Worm (Caenorhabditis elegans) whole organism, late embryonic: Measurements from ENCODE around the gene atln-2.

ENCODE experiments used
- C08G9.2 ChIP-seq: sonication (generic microtip); optimal IDR thresholded peaks from 2 replicates; lab custom pipeline; 2016; ENCODE audit warnings: mild to moderate bottlenecking, missing genetic modification characterization, moderate library complexity, missing compliant biosample characterization
- F13H6.1 ChIP-seq: sonication (generic microtip); optimal IDR thresholded peaks from 2 replicates; lab custom pipeline; 2016; ENCODE audit warnings: missing genetic modification characterization, missing compliant biosample characterization
- T23F11.4 ChIP-seq: fragments of 200-800 bp; sonication (Bioruptor generic); optimal IDR thresholded peaks from 2 replicates; lab custom pipeline; 2018; ENCODE audit warnings: mild to moderate bottlenecking, missing genetic modification characterization, missing compliant biosample characterization
- ahr-1 ChIP-seq: sonication (generic microtip); optimal IDR thresholded peaks from 2 replicates; lab custom pipeline; 2016; ENCODE audit warnings: missing genetic modification characterization, missing compliant biosample characterization
- ceh-2 ChIP-seq: sonication (generic microtip); optimal IDR thresholded peaks from 2 replicates; lab custom pipeline; 2016; ENCODE audit warnings: missing genotype, missing genetic modification characterization, missing compliant biosample characterization
- ceh-22 ChIP-seq: sonication (generic microtip); optimal IDR thresholded peaks from 2 replicates; lab custom pipeline; 2017; ENCODE audit warnings: missing biosample characterization, missing genetic modification characterization
- ceh-30 ChIP-seq: fragments of 150-350 bp; optimal IDR thresholded peaks from 2 replicates; lab custom pipeline; 2014; ENCODE audit warnings: missing biosample characterization, missing genetic modification characterization
- ceh-31 ChIP-seq: sonication (generic microtip); optimal IDR thresholded peaks from 2 replicates; lab custom pipeline; 2016; ENCODE audit warnings: missing genetic modification characterization, missing compliant biosample characterization
- dmd-4 ChIP-seq: sonication (generic microtip); optimal IDR thresholded peaks from 2 replicates; lab custom pipeline; 2016; ENCODE audit warnings: borderline replicate concordance, missing genetic modification characterization, missing compliant biosample characterization
- elt-2 ChIP-seq: sonication (generic microtip); optimal IDR thresholded peaks from 2 replicates; lab custom pipeline; 2016; ENCODE audit warnings: missing genetic modification reagents, missing genetic modification characterization, missing compliant biosample characterization
- ets-4 ChIP-seq: sonication (generic microtip); optimal IDR thresholded peaks from 2 replicates; lab custom pipeline; 2016; ENCODE audit warnings: missing genetic modification characterization, missing compliant biosample characterization
- eyg-1 ChIP-seq: sonication (generic microtip); optimal IDR thresholded peaks from 2 replicates; lab custom pipeline; 2016; ENCODE audit warnings: missing genotype, missing genetic modification characterization, missing compliant biosample characterization
- fkh-10 ChIP-seq: fragments of 150-350 bp; optimal IDR thresholded peaks from 2 replicates; lab custom pipeline; 2014; ENCODE audit warnings: missing biosample characterization, missing genetic modification reagents, missing genetic modification characterization
- gmeb-2 ChIP-seq: sonication (generic microtip); optimal IDR thresholded peaks from 2 replicates; lab custom pipeline; 2016; ENCODE audit warnings: missing genetic modification characterization, inconsistent platforms, missing compliant biosample characterization
- hlh-15 ChIP-seq: sonication (generic microtip); optimal IDR thresholded peaks from 2 replicates; lab custom pipeline; 2016; ENCODE audit warnings: missing genetic modification characterization, missing compliant biosample characterization
- hlh-30 ChIP-seq: sonication (generic microtip); optimal IDR thresholded peaks from 2 replicates; lab custom pipeline; 2017; ENCODE audit warnings: antibody characterized with exemption, missing genetic modification characterization, missing compliant biosample characterization; ENCODE audit not compliant: insufficient read depth
- lin-11 ChIP-seq: fragments of 200-800 bp; sonication (Bioruptor generic); optimal IDR thresholded peaks from 2 replicates; lab custom pipeline; 2018; ENCODE audit warnings: mild to moderate bottlenecking, missing genetic modification characterization, missing compliant biosample characterization
- madf-2 ChIP-seq: sonication (generic microtip); optimal IDR thresholded peaks from 2 replicates; lab custom pipeline; 2017; ENCODE audit warnings: missing genetic modification characterization, missing compliant biosample characterization
- nhr-11 ChIP-seq: fragments of 150-350 bp; optimal IDR thresholded peaks from 2 replicates; lab custom pipeline; 2014; ENCODE audit warnings: missing biosample characterization, missing genetic modification characterization
- nhr-232 ChIP-seq: sonication (generic microtip); optimal IDR thresholded peaks from 2 replicates; lab custom pipeline; 2016; ENCODE audit warnings: missing genetic modification characterization, missing compliant biosample characterization
- odd-2 ChIP-seq: sonication (generic microtip); optimal IDR thresholded peaks from 2 replicates; lab custom pipeline; 2017; ENCODE audit warnings: antibody characterized with exemption, mild to moderate bottlenecking, missing genetic modification characterization, missing compliant biosample characterization
- pax-1 ChIP-seq: fragments of 150-350 bp; optimal IDR thresholded peaks from 2 replicates; lab custom pipeline; 2014; ENCODE audit warnings: missing biosample characterization, missing genetic modification characterization
- pha-4 ChIP-seq: fragments of 150-350 bp; optimal IDR thresholded peaks from 2 replicates; lab custom pipeline; 2018; ENCODE audit warnings: missing biosample characterization, missing genetic modification reagents, missing genetic modification characterization
- pqm-1 ChIP-seq: sonication (generic microtip); optimal IDR thresholded peaks from 2 replicates; lab custom pipeline; 2016; ENCODE audit warnings: missing genetic modification characterization, missing compliant biosample characterization
- ref-2 ChIP-seq: sonication (generic microtip); optimal IDR thresholded peaks from 2 replicates; lab custom pipeline; 2016; ENCODE audit warnings: missing genetic modification characterization, missing compliant biosample characterization
- sdc-2 ChIP-seq: sonication (generic microtip); optimal IDR thresholded peaks from 2 replicates; lab custom pipeline; 2016; ENCODE audit warnings: missing genotype, missing genetic modification characterization, missing compliant biosample characterization
- tbx-2 ChIP-seq: sonication (generic microtip); optimal IDR thresholded peaks from 2 replicates; lab custom pipeline; 2016; ENCODE audit warnings: missing genetic modification characterization, missing compliant biosample characterization
- tbx-7 ChIP-seq: sonication (generic microtip); optimal IDR thresholded peaks from 2 replicates; lab custom pipeline; 2016; ENCODE audit warnings: missing genotype, missing genetic modification characterization, missing compliant biosample characterization
- ttx-3 ChIP-seq: sonication (generic microtip); optimal IDR thresholded peaks from 2 replicates; lab custom pipeline; 2016; ENCODE audit warnings: missing genetic modification reagents, missing genetic modification characterization, missing compliant biosample characterization
- unc-42 ChIP-seq: sonication (generic microtip); optimal IDR thresholded peaks from 2 replicates; lab custom pipeline; 2016; ENCODE audit warnings: missing genotype, missing genetic modification characterization, missing compliant biosample characterization
- unc-55 ChIP-seq: sonication (generic microtip); optimal IDR thresholded peaks from 2 replicates; lab custom pipeline; 2017; ENCODE audit warnings: missing biosample characterization, missing genetic modification reagents, missing genetic modification characterization
- unc-86 ChIP-seq: sonication (generic microtip); optimal IDR thresholded peaks from 2 replicates; lab custom pipeline; 2016; ENCODE audit warnings: missing genetic modification characterization, missing compliant biosample characterization
- zip-5 ChIP-seq: sonication (generic microtip); optimal IDR thresholded peaks from 2 replicates; lab custom pipeline; 2016; ENCODE audit warnings: missing genetic modification characterization, missing compliant biosample characterization

atln-2 gene

DNA sequence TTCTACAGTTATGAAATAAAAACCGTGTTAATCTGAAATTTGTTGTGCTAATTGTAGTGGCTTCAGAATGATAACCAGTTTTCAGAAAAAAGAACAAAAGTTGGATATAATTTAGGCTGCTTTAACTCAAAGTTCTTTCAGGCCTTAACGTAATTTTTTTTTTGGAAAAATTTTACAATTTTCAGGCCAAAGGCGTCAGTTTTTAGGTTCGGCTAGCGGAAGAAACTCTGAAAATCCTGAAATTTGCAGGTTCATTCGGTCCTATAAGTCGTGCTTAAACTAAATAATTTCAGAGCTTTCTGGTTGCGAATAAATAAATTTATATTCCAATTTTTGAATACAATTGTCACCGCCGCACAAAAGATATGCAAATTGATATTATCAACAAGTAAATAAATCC is 26.8 kb downstream of the atln-2 start:
- no peak for TF ChIP-seq eyg-1
- no peak for TF ChIP-seq ceh-2 (tag; lab: Kevin White, UChicago)
- TF ChIP-seq ceh-31 (tag; lab: Kevin White, UChicago) = no peak
- no peak for TF ChIP-seq nhr-232 (tag; lab: Kevin White, UChicago)
- no peak for TF ChIP-seq ets-4
- no peak for TF ChIP-seq fkh-10 (GFP tag; lab: Kevin White, UChicago)
- TF ChIP-seq lin-11 (tag; lab: Kevin White, UChicago) = no peak
- no peak for TF ChIP-seq unc-86 (tag; lab: Kevin White, UChicago)
- TF ChIP-seq pax-1 (tag; lab: Kevin White, UChicago) = no peak
- no peak for TF ChIP-seq zip-5 (tag; lab: Kevin White, UChicago)
- TF ChIP-seq hlh-15 = no peak
- TF ChIP-seq tbx-7 (tag; lab: Kevin White, UChicago) = no peak
- TF ChIP-seq hlh-30 (tag; lab: Kevin White, UChicago) = no peak
- no peak for TF ChIP-seq madf-2 (tag; lab: Kevin White, UChicago)
- no peak for TF ChIP-seq nhr-11 (tag; lab: Kevin White, UChicago)
- TF ChIP-seq F13H6.1 (tag; lab: Kevin White, UChicago) = no peak
- TF ChIP-seq unc-42 (tag; lab: Kevin White, UChicago) = no peak

DNA sequence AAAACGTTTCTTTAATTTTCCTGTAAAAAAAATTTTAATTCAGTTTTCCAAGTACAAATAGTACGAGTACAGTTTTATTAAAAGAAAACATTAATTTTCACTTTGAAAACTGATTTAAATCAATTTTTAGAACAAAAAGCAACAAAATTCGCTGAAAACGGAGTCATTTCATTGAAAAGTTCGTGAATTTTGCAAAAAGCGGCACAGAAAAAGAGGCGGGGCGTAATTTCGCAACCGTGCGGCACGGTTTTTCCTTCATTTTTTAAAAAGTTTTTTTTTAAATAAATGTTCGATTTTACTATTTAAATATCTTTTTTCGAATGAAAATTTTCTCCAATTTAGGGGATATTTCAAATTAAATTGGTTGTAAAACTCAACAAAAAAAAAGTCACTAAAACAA is 29.8 kb downstream of the atln-2 start:
- TF ChIP-seq T23F11.4 (GFP tag; lab: Kevin White, UChicago) (no peak), tbx-2 (tag; lab: Kevin White, UChicago) (no peak), pax-1 (tag; lab: Kevin White, UChicago) (no peak)
- TF ChIP-seq, all 69 proteins: peak for 0

DNA sequence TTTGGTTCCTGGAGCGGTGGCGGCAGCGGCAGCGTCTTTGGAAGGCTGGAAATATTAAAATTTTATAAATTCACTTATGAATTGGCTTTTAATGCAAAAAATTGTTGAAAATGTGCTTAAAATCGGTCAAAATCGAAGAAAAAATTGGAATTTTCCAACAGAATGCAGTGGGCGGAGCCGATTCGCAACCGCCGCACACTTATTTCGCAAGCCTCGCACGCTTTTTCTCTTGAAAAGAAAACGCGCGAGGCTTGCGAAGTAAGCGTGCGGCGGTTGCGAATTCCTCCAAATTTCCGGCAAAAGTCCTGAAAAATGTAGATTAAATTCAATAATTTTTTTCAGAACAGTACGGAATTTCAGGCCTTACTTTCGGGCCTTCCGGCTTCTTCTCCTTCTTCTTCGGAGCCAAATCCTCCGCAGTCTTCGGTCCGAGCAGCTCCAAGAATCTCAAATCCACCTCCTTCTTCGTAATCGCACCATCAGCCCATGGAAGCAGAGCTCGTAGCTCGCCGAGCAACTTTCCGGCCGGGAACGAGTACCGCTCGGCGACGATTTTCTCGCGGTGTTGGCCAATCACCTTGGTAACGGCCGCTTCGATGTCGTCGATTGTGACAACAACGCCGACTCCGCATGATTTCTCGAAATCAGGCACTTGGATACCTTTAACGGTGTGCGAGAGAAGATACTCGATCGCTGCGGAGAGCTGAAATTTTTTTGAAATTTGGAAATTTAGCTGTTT is 30.9 kb downstream of the atln-2 start:
- TF ChIP-seq lin-11 (tag; lab: Kevin White, UChicago) (no peak), dmd-4 (tag; lab: Kevin White, UChicago) (no peak), sdc-2 (tag; lab: Kevin White, UChicago) (no peak), pha-4 (tag; lab: Kevin White, UChicago) (no peak), gmeb-2 (tag; lab: Kevin White, UChicago) (no peak), ttx-3 (tag; lab: Kevin White, UChicago) (no peak), nhr-11 (tag; lab: Kevin White, UChicago) (no peak), ceh-22 (tag; lab: Kevin White, UChicago) (no peak), ref-2 (no peak), unc-55 (no peak), C08G9.2 (tag; lab: Kevin White, UChicago) (no peak)

DNA sequence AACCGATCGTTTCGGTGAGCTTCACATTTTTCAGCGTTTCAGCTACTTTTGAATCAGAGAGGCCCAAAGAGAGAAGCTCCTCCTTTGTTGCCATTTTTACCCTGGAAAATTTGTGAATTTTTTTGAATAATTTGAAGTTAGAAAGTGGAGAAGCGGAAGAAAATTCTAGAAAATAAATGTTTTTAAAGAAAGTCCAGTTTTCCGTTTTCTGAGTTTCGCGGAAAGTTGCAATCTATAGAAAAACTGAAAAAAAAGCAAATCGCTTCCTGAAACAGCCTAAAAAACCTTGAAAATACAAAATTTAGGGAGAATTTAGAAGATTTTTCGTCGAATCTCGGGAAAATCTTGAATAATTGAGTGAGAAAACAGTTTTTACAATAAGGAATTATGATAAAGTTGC is 31.7 kb downstream of the atln-2 start, which contains the start of gene qars-1:
TSS of gene qars-1 (minus strand) at position 101 of the 400 bp plus-strand sequence.
- TF ChIP-seq pax-1 (tag; lab: Kevin White, UChicago) = no peak
- TF ChIP-seq fkh-10 (GFP tag; lab: Kevin White, UChicago) = no peak
- no peak for TF ChIP-seq ahr-1 (tag; lab: Kevin White, UChicago)
- TF ChIP-seq elt-2 (tag; lab: Kevin White, UChicago) = no peak
- TF ChIP-seq ceh-22 (tag; lab: Kevin White, UChicago) = no peak
- no peak for TF ChIP-seq tbx-7 (tag; lab: Kevin White, UChicago)
- TF ChIP-seq sdc-2 (tag; lab: Kevin White, UChicago) = no peak
- no peak for TF ChIP-seq C08G9.2 (tag; lab: Kevin White, UChicago)
- no peak for TF ChIP-seq hlh-30 (tag; lab: Kevin White, UChicago)
- no peak for TF ChIP-seq odd-2 (tag; lab: Kevin White, UChicago)
- TF ChIP-seq pqm-1 (tag; lab: Kevin White, UChicago) = no peak
- no peak for TF ChIP-seq ceh-30 (tag; lab: Kevin White, UChicago)
